Worm (Caenorhabditis elegans) whole organism, L4 larva: ENCODE data around the gene F46F5.10.

ENCODE experiments used
- D1046.2 ChIP-seq: fragments of 200-800 bp; sonication (Bioruptor generic); IDR thresholded peaks from 2 replicates; pipeline ENCODE4 v1.3.6; 2022; ENCODE audit warnings: missing genetic modification characterization, missing compliant biosample characterization
- F26F4.8 ChIP-seq: fragments of 200-800 bp; sonication (Bioruptor generic); conservative IDR thresholded peaks from 2 replicates; pipeline ENCODE4 v1.3.6; 2022; ENCODE audit warnings: missing genetic modification characterization, missing compliant biosample characterization
- F44E2.7 ChIP-seq: fragments of 200-800 bp; sonication (Bioruptor generic); IDR thresholded peaks from 2 replicates; pipeline ENCODE4 v2.1.2; 2022; ENCODE audit warnings: missing genetic modification characterization, missing compliant biosample characterization
- F49E8.2 ChIP-seq: sonication (generic microtip); optimal IDR thresholded peaks from 2 replicates; lab custom pipeline; 2016; ENCODE audit warnings: missing compliant biosample characterization, mild to moderate bottlenecking, missing genetic modification characterization, borderline replicate concordance
- T26A8.4 ChIP-seq: fragments of 200-800 bp; sonication (Bioruptor generic); IDR thresholded peaks from 2 replicates; pipeline ENCODE4 v1.3.6; 2022; ENCODE audit warnings: missing genetic modification characterization, missing compliant biosample characterization
- Y5F2A.4 ChIP-seq: fragments of 200-800 bp; sonication (Bioruptor generic); optimal IDR thresholded peaks from 2 replicates; lab custom pipeline; 2018; ENCODE audit warnings: mild to moderate bottlenecking, missing genetic modification characterization, missing compliant biosample characterization
- ZK337.2 ChIP-seq: fragments of 200-800 bp; sonication (Bioruptor generic); IDR thresholded peaks from 2 replicates; pipeline ENCODE4 v1.3.6; 2022; ENCODE audit warnings: missing genetic modification reagents, missing genetic modification characterization, missing compliant biosample characterization
- ZK546.5 ChIP-seq, 2 experiments: sonication (generic microtip); optimal IDR thresholded peaks; 2 replicates each; lab custom pipeline; 2017; ENCODE audit warnings: missing biosample characterization in 2 of 2, missing genetic modification characterization in 2 of 2
- arid-1 ChIP-seq: fragments of 200-800 bp; sonication (Bioruptor generic); conservative IDR thresholded peaks from 2 replicates; pipeline ENCODE4 v1.3.6; 2022; ENCODE audit warnings: missing genetic modification reagents, missing genetic modification characterization, missing compliant biosample characterization
- ceh-20 ChIP-seq: fragments of 200-800 bp; sonication (Bioruptor generic); IDR thresholded peaks from 2 replicates; pipeline ENCODE4 v1.3.6; 2022; ENCODE audit warnings: missing genetic modification reagents, missing genetic modification characterization, missing compliant biosample characterization
- ceh-28 ChIP-seq: fragments of 150-350 bp; optimal IDR thresholded peaks from 2 replicates; lab custom pipeline; 2014; ENCODE audit warnings: missing biosample characterization, missing genetic modification reagents, missing genetic modification characterization
- ceh-32 ChIP-seq: sonication (generic microtip); optimal IDR thresholded peaks from 2 replicates; lab custom pipeline; 2016; ENCODE audit warnings: mild to moderate bottlenecking, missing genetic modification characterization, missing compliant biosample characterization; ENCODE audit not compliant: poor library complexity
- ceh-44 ChIP-seq: fragments of 200-800 bp; sonication (Bioruptor generic); IDR thresholded peaks from 2 replicates; pipeline ENCODE4 v1.3.6; 2022; ENCODE audit warnings: missing genetic modification reagents, missing genetic modification characterization, missing compliant biosample characterization
- ceh-82 ChIP-seq: sonication (generic microtip); optimal IDR thresholded peaks from 2 replicates; lab custom pipeline; 2017; ENCODE audit warnings: missing biosample characterization, missing genetic modification characterization
- cey-2 ChIP-seq: sonication (generic microtip); optimal IDR thresholded peaks from 3 replicates; lab custom pipeline; 2017; ENCODE audit warnings: missing genetic modification characterization, mild to moderate bottlenecking, missing compliant biosample characterization, antibody characterized with exemption, borderline replicate concordance; ENCODE audit not compliant: insufficient read depth
- ctbp-1 ChIP-seq: fragments of 200-800 bp; sonication (Bioruptor generic); IDR thresholded peaks from 2 replicates; pipeline ENCODE4 v1.3.6; 2022; ENCODE audit warnings: missing genetic modification reagents, missing genetic modification characterization, missing compliant biosample characterization
- daf-12 ChIP-seq: fragments of 150-350 bp; optimal IDR thresholded peaks from 2 replicates; lab custom pipeline; 2014; ENCODE audit warnings: missing biosample characterization, missing genetic modification reagents, missing genetic modification characterization
- daf-16 ChIP-seq, 3 experiments: sonication (generic microtip); optimal IDR thresholded peaks; 2 replicates each; lab custom pipeline; 2016 to 2017; ENCODE audit warnings: missing genetic modification characterization in 3 of 3, missing genetic modification reagents in 3 of 3, mild to moderate bottlenecking in 2 of 3, missing compliant biosample characterization in 2 of 3, missing biosample characterization in 1 of 3, moderate library complexity in 1 of 3
- daf-19 ChIP-seq: fragments of 200-800 bp; sonication (Bioruptor generic); conservative IDR thresholded peaks from 2 replicates; pipeline ENCODE4 v1.3.6; 2022; ENCODE audit warnings: missing genetic modification characterization, missing compliant biosample characterization
- dmd-8 ChIP-seq: fragments of 200-800 bp; sonication (Bioruptor generic); IDR thresholded peaks from 2 replicates; pipeline ENCODE4 v1.3.6; 2022; ENCODE audit warnings: missing genetic modification characterization, missing compliant biosample characterization
- dpl-1 ChIP-seq: fragments of 150-350 bp; optimal IDR thresholded peaks from 2 replicates; lab custom pipeline; 2014; ENCODE audit warnings: missing biosample characterization, missing genetic modification reagents, missing genetic modification characterization
- egl-43 ChIP-seq: fragments of 200-800 bp; sonication (Bioruptor generic); IDR thresholded peaks from 2 replicates; pipeline ENCODE4 v1.3.6; 2022; ENCODE audit warnings: missing genetic modification reagents, missing genetic modification characterization, missing compliant biosample characterization
- fkh-10 ChIP-seq: fragments of 150-350 bp; optimal IDR thresholded peaks from 2 replicates; lab custom pipeline; 2014; ENCODE audit warnings: missing biosample characterization, missing genetic modification reagents, missing genetic modification characterization
- fos-1 ChIP-seq: fragments of 150-350 bp; optimal IDR thresholded peaks from 2 replicates; lab custom pipeline; 2014; ENCODE audit warnings: missing biosample characterization, missing genetic modification characterization
- gei-8 ChIP-seq: fragments of 200-800 bp; sonication (Bioruptor generic); optimal IDR thresholded peaks from 2 replicates; lab custom pipeline; 2018; ENCODE audit warnings: mild to moderate bottlenecking, missing genetic modification characterization, missing compliant biosample characterization
- hlh-11 ChIP-seq: fragments of 200-800 bp; sonication (Bioruptor generic); optimal IDR thresholded peaks from 2 replicates; lab custom pipeline; 2018; ENCODE audit warnings: mild to moderate bottlenecking, missing genetic modification characterization, missing compliant biosample characterization
- hlh-30 ChIP-seq: sonication (generic microtip); optimal IDR thresholded peaks from 2 replicates; lab custom pipeline; 2017; ENCODE audit warnings: antibody characterized with exemption, mild to moderate bottlenecking, missing genetic modification characterization, missing compliant biosample characterization; ENCODE audit not compliant: insufficient read depth
- jun-1 ChIP-seq: fragments of 150-350 bp; optimal IDR thresholded peaks from 2 replicates; lab custom pipeline; 2014; ENCODE audit warnings: missing biosample characterization, missing genetic modification reagents, missing genetic modification characterization
- lin-1 ChIP-seq: fragments of 200-800 bp; sonication (Bioruptor generic); IDR thresholded peaks from 2 replicates; pipeline ENCODE4 v1.3.6; 2022; ENCODE audit warnings: missing genetic modification reagents, missing genetic modification characterization, missing compliant biosample characterization
- lin-29 ChIP-seq: fragments of 200-800 bp; sonication (Bioruptor generic); IDR thresholded peaks from 2 replicates; pipeline ENCODE4 v1.3.6; 2022; ENCODE audit warnings: missing genetic modification reagents, missing genetic modification characterization, missing compliant biosample characterization
- lin-38 ChIP-seq: fragments of 200-800 bp; sonication (Bioruptor generic); IDR thresholded peaks from 2 replicates; pipeline ENCODE4 v1.3.6; 2022; ENCODE audit warnings: missing genetic modification reagents, missing genetic modification characterization, missing compliant biosample characterization
- madf-9 ChIP-seq: fragments of 200-800 bp; sonication (Bioruptor generic); conservative IDR thresholded peaks from 2 replicates; pipeline ENCODE4 v1.3.6; 2022; ENCODE audit warnings: missing genetic modification reagents, missing genetic modification characterization, missing compliant biosample characterization
- mdl-1 ChIP-seq, 2 experiments: fragments of 150-350 bp in 1 of 2; sonication (generic microtip) in 1 of 2; optimal IDR thresholded peaks; 2 replicates each; lab custom pipeline; 2014 to 2017; ENCODE audit warnings: missing biosample characterization in 2 of 2, missing genetic modification characterization in 2 of 2
- mep-1 ChIP-seq: fragments of 150-350 bp; sonication (generic microtip); optimal IDR thresholded peaks from 3 replicates; lab custom pipeline; 2014; ENCODE audit warnings: missing biosample characterization, missing genetic modification characterization
- mes-2 ChIP-seq: sonication (generic microtip); optimal IDR thresholded peaks from 2 replicates; lab custom pipeline; 2016; ENCODE audit warnings: missing genotype, mild to moderate bottlenecking, missing genetic modification characterization, missing compliant biosample characterization; ENCODE audit not compliant: poor library complexity, severe bottlenecking
- nhr-25 ChIP-seq: sonication (generic microtip); optimal IDR thresholded peaks from 2 replicates; lab custom pipeline; 2017; ENCODE audit warnings: missing genetic modification characterization, mild to moderate bottlenecking, missing compliant biosample characterization, antibody characterized with exemption, moderate library complexity, borderline replicate concordance; ENCODE audit not compliant: insufficient read depth
- nhr-42 ChIP-seq: fragments of 200-800 bp; sonication (Bioruptor generic); IDR thresholded peaks from 2 replicates; pipeline ENCODE4 v1.3.6; 2022; ENCODE audit warnings: missing genetic modification characterization, missing compliant biosample characterization
- nhr-6 ChIP-seq: fragments of 150-350 bp; optimal IDR thresholded peaks from 2 replicates; lab custom pipeline; 2014; ENCODE audit warnings: missing biosample characterization, missing genetic modification characterization
- nhr-76 ChIP-seq: fragments of 150-350 bp; optimal IDR thresholded peaks from 2 replicates; lab custom pipeline; 2014; ENCODE audit warnings: missing biosample characterization, missing genetic modification characterization
- nhr-77 ChIP-seq: fragments of 150-350 bp; optimal IDR thresholded peaks from 2 replicates; lab custom pipeline; 2014; ENCODE audit warnings: missing biosample characterization, missing genetic modification characterization
- php-3 ChIP-seq: fragments of 200-800 bp; sonication (Bioruptor generic); IDR thresholded peaks from 2 replicates; pipeline ENCODE4 v1.3.6; 2022; ENCODE audit warnings: missing genetic modification reagents, missing genetic modification characterization, missing compliant biosample characterization
- saeg-2 ChIP-seq: fragments of 200-800 bp; sonication (Bioruptor generic); IDR thresholded peaks from 2 replicates; pipeline ENCODE4 v1.3.6; 2022; ENCODE audit warnings: missing genetic modification reagents, missing genetic modification characterization, missing compliant biosample characterization
- skn-1 ChIP-seq: fragments of 150-350 bp; optimal IDR thresholded peaks from 2 replicates; lab custom pipeline; 2014; ENCODE audit warnings: missing biosample characterization, missing genetic modification characterization
- spr-1 ChIP-seq: sonication (generic microtip); optimal IDR thresholded peaks from 2 replicates; lab custom pipeline; 2016; ENCODE audit warnings: mild to moderate bottlenecking, missing genetic modification characterization, missing compliant biosample characterization
- spr-3 ChIP-seq: fragments of 200-800 bp; sonication (Bioruptor generic); optimal IDR thresholded peaks from 2 replicates; lab custom pipeline; 2018; ENCODE audit warnings: mild to moderate bottlenecking, missing genetic modification characterization, missing compliant biosample characterization
- unc-62 ChIP-seq, 3 experiments: fragments of 150-350 bp in 1 of 3; sonication (generic microtip); optimal IDR thresholded peaks in 2 of 3; peaks in 1 of 3; 1 replicate in 1 of 3; 2 replicates in 2 of 3; lab custom pipeline; 2014 to 2017; ENCODE audit warnings: missing biosample characterization in 3 of 3, missing genetic modification characterization in 3 of 3, missing genetic modification reagents in 3 of 3, missing genotype in 1 of 3
- zag-1 ChIP-seq: fragments of 150-350 bp; optimal IDR thresholded peaks from 2 replicates; lab custom pipeline; 2014; ENCODE audit warnings: missing biosample characterization, missing genetic modification characterization
- zip-11 ChIP-seq: fragments of 200-800 bp; sonication (Bioruptor generic); IDR thresholded peaks from 2 replicates; pipeline ENCODE4 v1.3.6; 2022; ENCODE audit warnings: missing genetic modification characterization, missing compliant biosample characterization
- zip-2 ChIP-seq: fragments of 150-350 bp; optimal IDR thresholded peaks from 2 replicates; lab custom pipeline; 2014; ENCODE audit warnings: missing biosample characterization, missing genetic modification characterization
- ztf-7 ChIP-seq: fragments of 150-350 bp; optimal IDR thresholded peaks from 2 replicates; lab custom pipeline; 2014; ENCODE audit warnings: missing biosample characterization, missing genetic modification characterization

The F46F5.10 gene

DNA sequence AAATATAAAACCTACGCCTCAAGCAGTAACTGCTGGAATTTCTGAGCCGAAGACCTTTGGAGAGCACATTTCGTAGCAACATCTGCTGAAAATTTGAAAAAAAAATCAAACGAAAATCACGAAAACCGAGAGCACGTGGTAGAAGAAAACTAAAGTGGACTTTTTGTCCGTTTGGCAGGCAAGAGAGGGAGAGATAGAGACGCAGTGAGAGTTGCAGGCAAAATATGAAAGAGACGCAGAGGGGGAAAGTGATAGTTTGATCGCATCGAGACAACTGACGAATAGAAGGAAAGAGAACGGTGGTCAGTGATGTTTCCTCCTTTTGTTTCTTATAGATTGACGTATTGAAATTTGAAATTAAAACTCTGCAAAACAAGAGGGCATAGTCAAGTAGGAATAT, 24.9 kb downstream of the F46F5.10 start, which contains the start of the genes acdh-9 and F28A10.13 (continued):
- TF ChIP-seq php-3 (GFP tag; lab: Robert Waterston, UW) (0 out of 2 replicates have a peak, but pooled peaks have one; percentile 18), hlh-11 (tag; lab: Kevin White, UChicago) (peak; percentile 89), ZK546.5 (tag; optimal IDR thresholded peaks at IDR 0.05; lab: Kevin White, UChicago) (no peak), daf-16 (GFP tag; optimal IDR thresholded peaks at IDR 0.05; lab: Kevin White, UChicago) (no peak), daf-16 (tag; optimal IDR thresholded peaks at IDR 0.05; lab: Kevin White, UChicago) (peak; percentile 73), ZK337.2 (no peak), ctbp-1 (no peak), nhr-6 (tag; lab: Kevin White, UChicago) (no peak), nhr-77 (tag; lab: Kevin White, UChicago) (peak; percentile 36), ztf-7 (no peak), zip-11 (no peak), nhr-25 (tag; lab: Kevin White, UChicago) (no peak), D1046.2 (GFP tag; lab: Robert Waterston, UW) (no peak), lin-29 (GFP tag; lab: Robert Waterston, UW) (no peak), madf-9 (GFP tag; lab: Robert Waterston, UW) (no peak), mep-1 (tag; lab: Kevin White, UChicago) (peak; percentile 84), spr-1 (tag; lab: Kevin White, UChicago) (no peak), F26F4.8 (no peak), ceh-20 (GFP tag; lab: Robert Waterston, UW) (0 out of 2 replicates have a peak, but pooled peaks have one; percentile 15), lin-38 (GFP tag; lab: Robert Waterston, UW) (peak; percentile 27; the same call in 1 of the 2 replicates), dmd-8 (no peak), fkh-10 (GFP tag; lab: Kevin White, UChicago) (no peak), daf-12 (tag; lab: Kevin White, UChicago) (no peak), ceh-82 (no peak), T26A8.4 (no peak; the same call in 1 of the 2 replicates), F49E8.2 (tag; lab: Kevin White, UChicago) (no peak), ceh-28 (tag; lab: Kevin White, UChicago) (no peak), fos-1 (tag; lab: Kevin White, UChicago) (no peak), dpl-1 (peak; percentile 2), skn-1 (no peak), zag-1 (tag; lab: Kevin White, UChicago) (no peak), lin-1 (GFP tag; lab: Robert Waterston, UW) (no peak), daf-19 (GFP tag; lab: Robert Waterston, UW) (no peak), nhr-42 (GFP tag; lab: Robert Waterston, UW) (no peak), Y5F2A.4 (GFP tag; lab: Kevin White, UChicago) (no peak), jun-1 (tag; lab: Kevin White, UChicago) (no peak), ceh-44 (no peak), nhr-76 (tag; lab: Kevin White, UChicago) (peak; percentile 62), spr-3 (GFP tag; lab: Kevin White, UChicago) (no peak), cey-2 (tag; lab: Kevin White, UChicago) (no peak), hlh-30 (tag; lab: Kevin White, UChicago) (peak; percentile 86), arid-1 (GFP tag; lab: Robert Waterston, UW) (no peak), gei-8 (GFP tag; lab: Kevin White, UChicago) (no peak), mdl-1 (tag; optimal IDR thresholded peaks at IDR 0.05; lab: Kevin White, UChicago) (peak; percentile 79 to 96), zip-2 (tag; lab: Kevin White, UChicago) (no peak), F44E2.7 (GFP tag; lab: Robert Waterston, UW) (no peak), saeg-2 (GFP tag; lab: Robert Waterston, UW) (no peak), egl-43 (no peak), ceh-32 (tag; lab: Kevin White, UChicago) (no peak), mes-2 (peak; percentile 54), unc-62 (GFP tag; optimal IDR thresholded peaks at IDR 0.05 in 1 of 2; lab: Kevin White, UChicago) (no peak), unc-62 (tag; optimal IDR thresholded peaks at IDR 0.05; lab: Kevin White, UChicago) (no peak)
